Worm (Caenorhabditis elegans) whole organism, late embryonic: ENCODE results near the gene gpa-2.
"Not testable (repeated sequence)": the region's sequence is repeated elsewhere in the genome, so short reads cannot be mapped to it uniquely, and the experiment has no call there.

Source experiments
- C08G9.2 ChIP-seq: sonication (generic microtip); optimal IDR thresholded peaks from 2 replicates; lab custom pipeline; 2016; ENCODE audit warnings: mild to moderate bottlenecking, missing genetic modification characterization, moderate library complexity, missing compliant biosample characterization
- F13H6.1 ChIP-seq: sonication (generic microtip); optimal IDR thresholded peaks from 2 replicates; lab custom pipeline; 2016; ENCODE audit warnings: missing genetic modification characterization, missing compliant biosample characterization
- T23F11.4 ChIP-seq: fragments of 200-800 bp; sonication (Bioruptor generic); optimal IDR thresholded peaks from 2 replicates; lab custom pipeline; 2018; ENCODE audit warnings: mild to moderate bottlenecking, missing genetic modification characterization, missing compliant biosample characterization
- Y22D7AL.16 ChIP-seq: sonication (generic microtip); optimal IDR thresholded peaks from 2 replicates; lab custom pipeline; 2016; ENCODE audit warnings: missing genetic modification characterization, missing compliant biosample characterization
- ama-1 ChIP-seq: fragments of 150-350 bp; optimal IDR thresholded peaks from 2 replicates; lab custom pipeline; 2014
- ceh-14 ChIP-seq: sonication (generic microtip); optimal IDR thresholded peaks from 2 replicates; lab custom pipeline; 2016; ENCODE audit warnings: missing genotype, missing genetic modification characterization, missing compliant biosample characterization
- ceh-18 ChIP-seq: sonication (generic microtip); optimal IDR thresholded peaks from 2 replicates; lab custom pipeline; 2016; ENCODE audit warnings: missing genetic modification characterization, missing compliant biosample characterization
- ceh-2 ChIP-seq: sonication (generic microtip); optimal IDR thresholded peaks from 2 replicates; lab custom pipeline; 2016; ENCODE audit warnings: missing genotype, missing genetic modification characterization, missing compliant biosample characterization
- ceh-24 ChIP-seq: sonication (generic microtip); optimal IDR thresholded peaks from 2 replicates; lab custom pipeline; 2016; ENCODE audit warnings: mild to moderate bottlenecking, missing genetic modification characterization, missing compliant biosample characterization
- ceh-48 ChIP-seq: sonication (generic microtip); optimal IDR thresholded peaks from 2 replicates; lab custom pipeline; 2016; ENCODE audit warnings: missing genetic modification characterization, inconsistent platforms, missing compliant biosample characterization
- ceh-6 ChIP-seq: fragments of 200-800 bp; sonication (Bioruptor generic); optimal IDR thresholded peaks from 2 replicates; lab custom pipeline; 2018; ENCODE audit warnings: mild to moderate bottlenecking, missing genetic modification characterization, missing compliant biosample characterization
- dve-1 ChIP-seq: sonication (generic microtip); optimal IDR thresholded peaks from 2 replicates; lab custom pipeline; 2017; ENCODE audit warnings: antibody characterized with exemption, mild to moderate bottlenecking, missing genetic modification characterization, missing compliant biosample characterization
- elt-2 ChIP-seq: sonication (generic microtip); optimal IDR thresholded peaks from 2 replicates; lab custom pipeline; 2016; ENCODE audit warnings: missing genetic modification reagents, missing genetic modification characterization, missing compliant biosample characterization
- eyg-1 ChIP-seq: sonication (generic microtip); optimal IDR thresholded peaks from 2 replicates; lab custom pipeline; 2016; ENCODE audit warnings: missing genotype, missing genetic modification characterization, missing compliant biosample characterization
- fax-1 ChIP-seq: sonication (generic microtip); optimal IDR thresholded peaks from 2 replicates; lab custom pipeline; 2016; ENCODE audit warnings: missing genotype, missing genetic modification characterization, missing compliant biosample characterization
- fkh-10 ChIP-seq: fragments of 150-350 bp; optimal IDR thresholded peaks from 2 replicates; lab custom pipeline; 2014; ENCODE audit warnings: missing biosample characterization, missing genetic modification reagents, missing genetic modification characterization
- hlh-15 ChIP-seq: sonication (generic microtip); optimal IDR thresholded peaks from 2 replicates; lab custom pipeline; 2016; ENCODE audit warnings: missing genetic modification characterization, missing compliant biosample characterization
- lim-6 ChIP-seq: sonication (generic microtip); optimal IDR thresholded peaks from 2 replicates; lab custom pipeline; 2016; ENCODE audit warnings: missing genetic modification characterization, missing compliant biosample characterization
- nhr-232 ChIP-seq: sonication (generic microtip); optimal IDR thresholded peaks from 2 replicates; lab custom pipeline; 2016; ENCODE audit warnings: missing genetic modification characterization, missing compliant biosample characterization
- npax-4 ChIP-seq: sonication (generic microtip); optimal IDR thresholded peaks from 2 replicates; lab custom pipeline; 2016; ENCODE audit warnings: missing genetic modification characterization, missing compliant biosample characterization
- odd-2 ChIP-seq: sonication (generic microtip); optimal IDR thresholded peaks from 2 replicates; lab custom pipeline; 2017; ENCODE audit warnings: antibody characterized with exemption, mild to moderate bottlenecking, missing genetic modification characterization, missing compliant biosample characterization
- pag-3 ChIP-seq: sonication (generic microtip); optimal IDR thresholded peaks from 2 replicates; lab custom pipeline; 2016; ENCODE audit warnings: missing compliant biosample characterization, missing genetic modification characterization, borderline replicate concordance
- pax-1 ChIP-seq: fragments of 150-350 bp; optimal IDR thresholded peaks from 2 replicates; lab custom pipeline; 2014; ENCODE audit warnings: missing biosample characterization, missing genetic modification characterization
- pha-2 ChIP-seq: sonication (generic microtip); optimal IDR thresholded peaks from 2 replicates; lab custom pipeline; 2017; ENCODE audit warnings: mild to moderate bottlenecking, missing genetic modification characterization, missing compliant biosample characterization
- pha-4 ChIP-seq: fragments of 150-350 bp; optimal IDR thresholded peaks from 2 replicates; lab custom pipeline; 2018; ENCODE audit warnings: missing biosample characterization, missing genetic modification reagents, missing genetic modification characterization
- ref-2 ChIP-seq: sonication (generic microtip); optimal IDR thresholded peaks from 2 replicates; lab custom pipeline; 2016; ENCODE audit warnings: missing genetic modification characterization, missing compliant biosample characterization
- syd-9 ChIP-seq: sonication (generic microtip); optimal IDR thresholded peaks from 2 replicates; lab custom pipeline; 2016; ENCODE audit warnings: mild to moderate bottlenecking, missing genetic modification characterization, moderate library complexity, missing compliant biosample characterization
- tbx-2 ChIP-seq: sonication (generic microtip); optimal IDR thresholded peaks from 2 replicates; lab custom pipeline; 2016; ENCODE audit warnings: missing genetic modification characterization, missing compliant biosample characterization
- tbx-7 ChIP-seq: sonication (generic microtip); optimal IDR thresholded peaks from 2 replicates; lab custom pipeline; 2016; ENCODE audit warnings: missing genotype, missing genetic modification characterization, missing compliant biosample characterization
- ttx-3 ChIP-seq: sonication (generic microtip); optimal IDR thresholded peaks from 2 replicates; lab custom pipeline; 2016; ENCODE audit warnings: missing genetic modification reagents, missing genetic modification characterization, missing compliant biosample characterization
- unc-3 ChIP-seq, 2 experiments: fragments of 200-800 bp in 1 of 2; sonication (Bioruptor generic) in 1 of 2; sonication (generic microtip) in 1 of 2; conservative IDR thresholded peaks in 1 of 2; optimal IDR thresholded peaks in 1 of 2; 2 replicates each; pipeline versions ENCODE4 v1.3.6 to Lab custom; 2016 to 2022; ENCODE audit warnings: missing compliant biosample characterization in 2 of 2, missing genetic modification characterization in 2 of 2, missing genetic modification reagents in 1 of 2
- unc-42 ChIP-seq: sonication (generic microtip); optimal IDR thresholded peaks from 2 replicates; lab custom pipeline; 2016; ENCODE audit warnings: missing genotype, missing genetic modification characterization, missing compliant biosample characterization
- unc-55 ChIP-seq: sonication (generic microtip); optimal IDR thresholded peaks from 2 replicates; lab custom pipeline; 2017; ENCODE audit warnings: missing biosample characterization, missing genetic modification reagents, missing genetic modification characterization
- ztf-16 ChIP-seq: sonication (generic microtip); optimal IDR thresholded peaks from 2 replicates; lab custom pipeline; 2017; ENCODE audit warnings: missing genetic modification characterization, missing compliant biosample characterization

gpa-2 gene

DNA sequence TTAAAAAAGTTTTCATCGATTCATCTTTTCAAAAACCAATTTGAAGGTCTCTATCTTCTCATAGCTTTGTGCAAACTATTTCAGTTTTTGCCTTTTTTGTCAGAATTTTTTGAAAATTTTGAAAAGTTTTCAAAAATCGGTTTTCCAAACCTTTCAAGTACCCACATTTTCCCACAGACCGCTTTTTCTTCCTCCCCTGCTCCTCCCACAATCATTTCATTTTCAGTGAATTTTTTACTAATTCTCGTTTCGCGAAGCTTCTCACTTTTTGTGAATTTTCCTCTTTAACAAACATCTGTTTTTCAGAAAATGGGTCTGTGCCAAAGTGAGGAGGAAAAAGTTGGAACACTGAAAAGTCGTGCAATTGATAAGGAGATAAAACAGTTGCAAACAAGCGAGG is at the start of gene gpa-2:
gpa-2 (plus strand) TSS at position 301 of the 400 bp plus-strand sequence.
- no peak for TF ChIP-seq ref-2 (tag; lab: Kevin White, UChicago)
- TF ChIP-seq pax-1 (tag; lab: Kevin White, UChicago): no peak
- TF ChIP-seq C08G9.2 (tag; lab: Kevin White, UChicago): no peak
- TF ChIP-seq fkh-10: no peak
- no peak for TF ChIP-seq tbx-2 (tag; lab: Kevin White, UChicago)
- no peak for TF ChIP-seq tbx-7 (tag; lab: Kevin White, UChicago)

ce11 chrV:8323545-8323944 is 47.3 kb upstream of the gpa-2 start:
- TF ChIP-seq C08G9.2 (tag; lab: Kevin White, UChicago): no peak
- no peak for TF ChIP-seq tbx-2 (tag; lab: Kevin White, UChicago)

DNA sequence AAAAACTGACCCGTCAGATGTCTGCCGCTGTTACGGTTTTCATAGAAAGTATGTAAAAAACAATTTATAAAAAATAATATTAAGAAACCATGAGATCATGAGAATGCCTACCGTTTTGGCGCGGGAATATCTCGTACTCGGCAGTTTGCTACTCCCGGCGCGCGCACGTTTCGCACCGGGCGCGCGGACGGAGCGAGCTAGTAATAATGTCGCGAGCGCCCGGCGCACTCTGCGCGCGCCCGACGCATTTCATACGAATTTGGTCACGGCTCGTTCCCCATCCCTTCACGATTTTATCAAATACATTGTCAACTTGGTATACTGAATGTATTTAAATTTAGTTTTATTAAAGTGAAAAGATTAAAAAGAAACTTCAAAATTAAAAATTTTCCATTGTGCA is 44.9 kb upstream of the gpa-2 start:
- TF ChIP-seq syd-9 (tag; lab: Kevin White, UChicago): no peak
- TF ChIP-seq nhr-232 (tag; lab: Kevin White, UChicago): no peak
- TF ChIP-seq fkh-10: no peak

DNA sequence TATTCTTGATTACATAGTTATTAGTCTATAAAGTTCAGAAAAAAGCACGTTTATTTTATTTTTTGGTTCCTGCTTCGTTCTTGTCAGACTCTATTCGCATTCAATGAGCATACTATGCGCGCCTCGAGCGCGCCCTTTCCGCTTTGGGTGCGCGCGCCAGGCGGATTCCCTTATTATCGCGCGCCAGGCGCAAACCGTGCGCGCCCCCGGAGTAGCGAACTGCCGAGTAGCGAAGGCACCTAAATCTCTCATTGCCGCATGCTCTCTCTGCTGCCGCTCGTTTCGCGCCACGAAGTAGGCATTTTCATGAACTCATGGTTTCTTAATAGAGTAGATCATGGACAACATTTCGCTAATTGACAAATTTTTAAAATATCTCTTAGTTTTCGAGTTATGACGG is 43.7 kb upstream of the gpa-2 start:
- TF ChIP-seq unc-55 (GFP tag; lab: Kevin White, UChicago): no peak
- no peak for TF ChIP-seq nhr-232 (tag; lab: Kevin White, UChicago)
- no peak for TF ChIP-seq ceh-14
- TF ChIP-seq lim-6: no peak
- TF ChIP-seq ceh-24 (tag; lab: Kevin White, UChicago): no peak
- TF ChIP-seq ceh-6 (GFP tag; lab: Kevin White, UChicago): no peak
- no peak for TF ChIP-seq pax-1 (tag; lab: Kevin White, UChicago)
- TF ChIP-seq C08G9.2 (tag; lab: Kevin White, UChicago): no peak
- TF ChIP-seq ceh-48: no peak
- TF ChIP-seq ttx-3 (tag; lab: Kevin White, UChicago): no peak
- TF ChIP-seq hlh-15 (tag; lab: Kevin White, UChicago): no peak

DNA sequence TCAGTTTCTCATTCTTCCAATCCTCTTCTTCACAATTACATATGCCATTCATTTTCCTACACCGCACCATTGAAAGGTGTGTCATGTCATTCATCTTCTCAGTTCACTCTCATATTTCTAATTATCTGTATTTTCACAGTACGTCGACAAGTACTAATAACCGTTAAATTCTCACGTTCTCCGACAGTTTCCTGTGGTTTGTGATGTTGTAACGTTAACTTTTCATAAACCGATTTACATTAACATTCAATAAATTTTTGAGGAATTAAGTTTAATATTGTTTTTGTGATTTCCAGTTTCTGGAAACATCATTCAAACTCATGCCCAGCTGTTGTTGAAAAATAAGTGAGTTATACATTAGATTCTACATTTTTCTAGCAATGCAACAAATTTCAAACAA is 36.4 kb upstream of the gpa-2 start, which contains the start of gene tmd-2:
tmd-2 (plus strand) TSS at position 301 of the 400 bp plus-strand sequence.
- TF ChIP-seq ttx-3 (tag; lab: Kevin White, UChicago) (no peak), ama-1 (no peak), fkh-10 (no peak), ztf-16 (tag; lab: Kevin White, UChicago) (no peak), fax-1 (no peak), ceh-24 (tag; lab: Kevin White, UChicago) (no peak), dve-1 (tag; lab: Kevin White, UChicago) (no peak), hlh-15 (tag; lab: Kevin White, UChicago) (no peak), npax-4 (tag; lab: Kevin White, UChicago) (no peak), unc-42 (no peak), Y22D7AL.16 (tag; lab: Kevin White, UChicago) (no peak)

- TF ChIP-seq ama-1 (no peak), unc-55 (GFP tag; lab: Kevin White, UChicago) (peak; percentile 66)
Observed at ce11 chrV:8335620-8336019, 35.2 kb upstream of the gpa-2 start.

DNA sequence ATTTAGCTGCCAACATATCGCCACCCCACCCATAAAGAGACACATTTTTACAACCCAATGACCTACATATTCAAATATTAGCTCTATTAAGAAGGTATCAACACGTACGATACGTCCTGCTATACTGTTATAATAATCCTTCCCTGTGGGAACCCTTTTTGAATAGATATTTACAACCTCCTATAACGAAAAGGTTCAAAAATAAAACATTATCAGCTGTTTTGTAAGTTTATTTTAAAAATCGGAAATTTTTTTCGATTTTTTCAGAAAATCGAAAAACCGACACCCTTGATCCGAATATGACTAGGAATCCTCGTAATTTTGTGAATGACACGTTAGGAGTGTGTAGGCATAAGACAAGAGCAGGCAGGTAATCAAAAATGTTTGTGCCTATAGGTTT is 29.9 kb upstream of the gpa-2 start, which contains the start of gene C08D8.7:
C08D8.7 (plus strand) TSS at position 301 of the 400 bp plus-strand sequence.
- not testable (repeated sequence) for TF ChIP-seq npax-4 (tag; lab: Kevin White, UChicago); ztf-16 (tag; lab: Kevin White, UChicago); elt-2

DNA sequence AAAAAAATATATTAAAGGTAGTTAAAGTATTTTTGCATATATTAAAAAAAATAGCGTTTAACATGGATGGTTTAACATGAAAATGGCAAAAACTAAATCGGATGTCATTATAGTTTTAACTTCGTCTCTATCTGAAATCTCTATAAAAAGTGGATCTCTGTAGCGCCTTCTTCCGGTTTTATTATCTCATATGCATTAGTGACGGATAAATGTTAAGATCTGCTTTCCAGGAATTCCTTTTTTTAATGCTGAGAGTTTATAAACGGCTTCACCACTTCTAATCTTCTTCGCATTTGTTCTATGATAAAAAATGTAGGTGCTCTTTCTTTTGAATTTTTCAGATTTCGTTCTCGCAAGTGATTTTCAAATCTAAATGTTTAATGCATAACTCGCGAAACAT is 28.4 kb upstream of the gpa-2 start:
- TF ChIP-seq Y22D7AL.16 (tag; lab: Kevin White, UChicago): no peak
- no peak for TF ChIP-seq ceh-18 (tag; lab: Kevin White, UChicago)
- TF ChIP-seq unc-3 (GFP tag; conservative IDR thresholded peaks at IDR 0.05; lab: Robert Waterston, UW): no peak
- TF ChIP-seq unc-3 (tag; optimal IDR thresholded peaks at IDR 0.05; lab: Kevin White, UChicago): no peak
- no peak for TF ChIP-seq ceh-2 (tag; lab: Kevin White, UChicago)
- no peak for TF ChIP-seq odd-2 (tag; lab: Kevin White, UChicago)
- no peak for TF ChIP-seq pha-2
- TF ChIP-seq T23F11.4 (GFP tag; lab: Kevin White, UChicago): no peak
- TF ChIP-seq ttx-3 (tag; lab: Kevin White, UChicago): no peak
- TF ChIP-seq pha-4 (tag; lab: Kevin White, UChicago): no peak
- no peak for TF ChIP-seq ama-1
- TF ChIP-seq unc-42: no peak
- no peak for TF ChIP-seq F13H6.1 (tag; lab: Kevin White, UChicago)
- no peak for TF ChIP-seq pag-3
- no peak for TF ChIP-seq hlh-15 (tag; lab: Kevin White, UChicago)
- no peak for TF ChIP-seq fax-1
- no peak for TF ChIP-seq eyg-1 (tag; lab: Kevin White, UChicago)
- no peak for TF ChIP-seq ref-2 (tag; lab: Kevin White, UChicago)
